Fruit fly (Drosophila melanogaster) whole organism, pupa: ENCODE results near the gene daed.

Experiments
- CG10348 ChIP-seq: fragments of 200-800 bp; sonication (Bioruptor generic); IDR thresholded peaks from 2 replicates; pipeline ENCODE4 v1.3.6; 2022; ENCODE audit warnings: missing biosample characterization, missing genetic modification characterization
- CG12605 ChIP-seq: fragments of 200-800 bp; sonication (Bioruptor generic); IDR thresholded peaks from 2 replicates; pipeline ENCODE4 v1.3.6; 2022; ENCODE audit warnings: missing biosample characterization, missing genetic modification characterization
- CG13204 ChIP-seq: fragments of 200-800 bp; sonication (Bioruptor generic); optimal IDR thresholded peaks from 2 replicates; lab custom pipeline; 2018; ENCODE audit warnings: missing biosample characterization, mild to moderate bottlenecking, missing genetic modification characterization, moderate library complexity
- CG14655 ChIP-seq: fragments of 200-800 bp; sonication (Bioruptor generic); optimal IDR thresholded peaks from 3 replicates; lab custom pipeline; 2017; ENCODE audit warnings: mild to moderate bottlenecking, missing biosample characterization, missing genetic modification reagents, missing genetic modification characterization
- CG15710 ChIP-seq: fragments of 200-800 bp; sonication (Bioruptor generic); optimal IDR thresholded peaks from 2 replicates; lab custom pipeline; 2018; ENCODE audit warnings: missing biosample characterization, mild to moderate bottlenecking, missing genetic modification characterization, moderate library complexity
- CG17806 ChIP-seq: fragments of 200-800 bp; sonication (Bioruptor generic); optimal IDR thresholded peaks from 2 replicates; lab custom pipeline; 2018; ENCODE audit warnings: missing biosample characterization, mild to moderate bottlenecking, missing genetic modification characterization, moderate library complexity
- CG32121 ChIP-seq: fragments of 200-800 bp; sonication (Bioruptor generic); IDR thresholded peaks from 2 replicates; pipeline ENCODE4 v1.3.6; 2022; ENCODE audit warnings: missing biosample characterization, missing genetic modification characterization
- CG34367 ChIP-seq: fragments of 200-800 bp; sonication (Bioruptor generic); optimal IDR thresholded peaks from 2 replicates; lab custom pipeline; 2018; ENCODE audit warnings: missing biosample characterization, mild to moderate bottlenecking, missing genetic modification characterization
- CG4496 ChIP-seq: fragments of 200-800 bp; sonication (Bioruptor generic); IDR thresholded peaks from 3 replicates; pipeline ENCODE4 v1.3.6; 2022; ENCODE audit warnings: missing biosample characterization, missing genetic modification characterization
- CG8159 ChIP-seq: fragments of 200-800 bp; sonication (Bioruptor generic); optimal IDR thresholded peaks from 3 replicates; lab custom pipeline; 2018; ENCODE audit warnings: missing biosample characterization, mild to moderate bottlenecking, missing genetic modification characterization, moderate library complexity
- CG8301 ChIP-seq: fragments of 200-800 bp; sonication (Bioruptor generic); optimal IDR thresholded peaks from 2 replicates; lab custom pipeline; 2018; ENCODE audit warnings: missing biosample characterization, mild to moderate bottlenecking, missing genetic modification characterization
- CG9948 ChIP-seq: fragments of 200-800 bp; sonication (Bioruptor generic); optimal IDR thresholded peaks from 2 replicates; lab custom pipeline; 2018; ENCODE audit warnings: missing biosample characterization, mild to moderate bottlenecking, missing genetic modification characterization, moderate library complexity
- D1 ChIP-seq: fragments of 200-800 bp; sonication (Bioruptor generic); optimal IDR thresholded peaks from 2 replicates; lab custom pipeline; 2018; ENCODE audit warnings: missing biosample characterization, mild to moderate bottlenecking, missing genetic modification characterization, moderate library complexity
- EcR ChIP-seq: fragments of 200-800 bp; sonication (Bioruptor generic); optimal IDR thresholded peaks from 3 replicates; lab custom pipeline; 2019; ENCODE audit warnings: missing biosample characterization, missing genetic modification characterization, mild to moderate bottlenecking, moderate library complexity, missing genetic modification reagents
- Ets98B ChIP-seq: fragments of 200-800 bp; sonication (Bioruptor generic); IDR thresholded peaks from 2 replicates; pipeline ENCODE4 v1.3.6; 2022; ENCODE audit warnings: missing biosample characterization, missing genetic modification characterization
- Pif1A ChIP-seq: fragments of 200-800 bp; sonication (Bioruptor generic); optimal IDR thresholded peaks from 3 replicates; lab custom pipeline; 2016; ENCODE audit warnings: missing biosample characterization, missing genetic modification characterization
- Pif1B ChIP-seq: fragments of 200-800 bp; sonication (Bioruptor generic); optimal IDR thresholded peaks from 3 replicates; lab custom pipeline; 2016; ENCODE audit warnings: missing biosample characterization, missing genetic modification characterization
- Snoo ChIP-seq: fragments of 200-800 bp; sonication (Bioruptor generic); optimal IDR thresholded peaks from 3 replicates; lab custom pipeline; 2017; ENCODE audit warnings: missing biosample characterization, mild to moderate bottlenecking, missing genetic modification characterization, inconsistent platforms
- fd96Ca ChIP-seq: fragments of 200-800 bp; sonication (Bioruptor generic); IDR thresholded peaks from 3 replicates; pipeline ENCODE4 v1.3.6; 2022; ENCODE audit warnings: missing biosample characterization, missing genetic modification characterization
- gl ChIP-seq: fragments of 200-800 bp; sonication (Bioruptor generic); optimal IDR thresholded peaks from 2 replicates; lab custom pipeline; 2018; ENCODE audit warnings: missing biosample characterization, mild to moderate bottlenecking, missing genetic modification characterization
- rn ChIP-seq: fragments of 200-800 bp; sonication (Bioruptor generic); IDR thresholded peaks from 2 replicates; pipeline ENCODE4 v1.3.6; 2022; ENCODE audit warnings: missing biosample characterization, missing genetic modification characterization

Gene daed

dm6 chr2L:2238151-2238550 is 22.0 kb upstream of the daed start, which contains the start of gene Tengl3:
Tengl3 (minus strand) TSS chr2L:2238251.
- TF ChIP-seq CG34367 (tag; lab: Kevin White, UChicago) (no peak), CG17806 (tag; lab: Kevin White, UChicago) (no peak), CG15710 (tag; lab: Kevin White, UChicago) (no peak), gl (tag; lab: Kevin White, UChicago) (no peak), CG32121 (GFP tag; lab: Robert Waterston, UW) (no peak), Pif1B (GFP tag; lab: Kevin White, UChicago) (no peak), Ets98B (GFP tag; lab: Robert Waterston, UW) (no peak), rn (no peak), fd96Ca (GFP tag; lab: Robert Waterston, UW) (no peak), EcR (no peak), D1 (tag; lab: Kevin White, UChicago) (no peak)

- no peak for TF ChIP-seq Pif1A
- TF ChIP-seq Pif1B (GFP tag; lab: Kevin White, UChicago): no peak
- no peak for TF ChIP-seq fd96Ca (GFP tag; lab: Robert Waterston, UW)
- no peak for TF ChIP-seq CG9948
- TF ChIP-seq EcR: peak; percentile 36
- TF ChIP-seq Snoo (tag; lab: Kevin White, UChicago): no peak
Observed at dm6 chr2L:2236722-2237121, 20.6 kb upstream of the daed start, which contains the start of gene Sec24CD. Sec24CD (minus strand) TSS chr2L:2236844.

- TF ChIP-seq CG14655 (GFP tag; lab: Kevin White, UChicago) (no peak), gl (tag; lab: Kevin White, UChicago) (no peak), fd96Ca (GFP tag; lab: Robert Waterston, UW) (0 out of 3 replicates have a peak, but pooled peaks have one; percentile 33), Ets98B (GFP tag; lab: Robert Waterston, UW) (peak; percentile 42), Pif1B (GFP tag; lab: Kevin White, UChicago) (no peak), CG8301 (tag; lab: Kevin White, UChicago) (no peak), CG15710 (tag; lab: Kevin White, UChicago) (no peak), CG9948 (no peak)
Observed at dm6 chr2L:2228179-2228849, 12.2 kb upstream of the daed start.

DNA sequence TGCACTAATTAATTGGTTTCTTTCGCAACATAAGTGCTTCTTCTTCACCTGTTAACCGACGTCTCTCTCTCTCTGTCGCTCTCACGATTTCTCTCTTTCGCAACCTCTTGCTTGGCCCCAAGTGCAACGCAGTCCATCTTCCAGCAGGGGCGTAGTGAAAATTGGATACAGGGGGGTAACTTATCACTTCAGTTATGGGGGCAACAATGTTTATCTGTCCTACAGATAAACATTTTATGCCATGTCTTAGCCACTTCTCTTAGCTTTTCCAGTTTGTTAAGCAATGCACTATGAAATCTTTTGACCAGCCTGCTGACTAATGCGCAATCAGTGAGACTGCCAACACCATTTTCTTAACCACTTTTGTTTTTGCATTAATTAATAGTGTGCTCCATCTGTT is 11.2 kb upstream of the daed start:
- TF ChIP-seq fd96Ca (GFP tag; lab: Robert Waterston, UW): peak; percentile 86
- TF ChIP-seq rn: no peak
- TF ChIP-seq CG34367 (tag; lab: Kevin White, UChicago): peak; percentile 60
- no peak for TF ChIP-seq gl (tag; lab: Kevin White, UChicago)
- TF ChIP-seq Snoo (tag; lab: Kevin White, UChicago): peak; percentile 74
- peak; percentile 83 for TF ChIP-seq Ets98B (GFP tag; lab: Robert Waterston, UW)
- peak; percentile 84 for TF ChIP-seq CG12605 (GFP tag; lab: Robert Waterston, UW)
- TF ChIP-seq CG8301 (tag; lab: Kevin White, UChicago): peak; percentile 69
- no peak for TF ChIP-seq EcR
- TF ChIP-seq D1 (tag; lab: Kevin White, UChicago): no peak
- TF ChIP-seq CG9948: peak; percentile 59
- TF ChIP-seq CG14655 (GFP tag; lab: Kevin White, UChicago): peak; percentile 76
- TF ChIP-seq CG8159: peak; percentile 62
- TF ChIP-seq CG17806 (tag; lab: Kevin White, UChicago): peak; percentile 72
- TF ChIP-seq Pif1B (GFP tag; lab: Kevin White, UChicago): peak; percentile 76
- TF ChIP-seq CG10348 (GFP tag; lab: Robert Waterston, UW): peak; percentile 54; the same call in 1 of the 2 replicates
- peak; percentile 85 for TF ChIP-seq Pif1A
- TF ChIP-seq CG4496 (GFP tag; lab: Robert Waterston, UW): peak; percentile 87
- TF ChIP-seq CG13204 (GFP tag; lab: Kevin White, UChicago): no peak
- TF ChIP-seq CG15710 (tag; lab: Kevin White, UChicago): peak; percentile 68
- TF ChIP-seq CG32121 (GFP tag; lab: Robert Waterston, UW): peak; percentile 82

dm6 chr2L:2226259-2227121 is 10.4 kb upstream of the daed start, which contains the start of the genes CG15387 and sau:
CG15387 (minus strand) TSS chr2L:2226294.
sau (plus strand) TSS chr2L:2226342.
- TF ChIP-seq rn: peak; percentile 58; the same call in 1 of the 2 replicates
- peak; percentile 76 for TF ChIP-seq Snoo (tag; lab: Kevin White, UChicago)
- no peak for TF ChIP-seq CG10348 (GFP tag; lab: Robert Waterston, UW)
- TF ChIP-seq CG15710 (tag; lab: Kevin White, UChicago): peak; percentile 84
- TF ChIP-seq Pif1A: peak; percentile 77
- TF ChIP-seq CG9948: peak; percentile 56
- TF ChIP-seq CG32121 (GFP tag; lab: Robert Waterston, UW): peak; percentile 85
- TF ChIP-seq CG17806 (tag; lab: Kevin White, UChicago): peak; percentile 62
- TF ChIP-seq CG13204 (GFP tag; lab: Kevin White, UChicago): no peak
- peak; percentile 77 for TF ChIP-seq CG8159
- peak; percentile 17 for TF ChIP-seq gl (tag; lab: Kevin White, UChicago)
- TF ChIP-seq CG8301 (tag; lab: Kevin White, UChicago): peak; percentile 69
- TF ChIP-seq Ets98B (GFP tag; lab: Robert Waterston, UW): peak; percentile 68
- no peak for TF ChIP-seq CG12605 (GFP tag; lab: Robert Waterston, UW)
- no peak for TF ChIP-seq D1 (tag; lab: Kevin White, UChicago)
- TF ChIP-seq EcR: no peak
- TF ChIP-seq CG4496 (GFP tag; lab: Robert Waterston, UW): peak; percentile 85
- TF ChIP-seq fd96Ca (GFP tag; lab: Robert Waterston, UW): peak; percentile 75
- TF ChIP-seq CG34367 (tag; lab: Kevin White, UChicago): peak; percentile 72
- TF ChIP-seq Pif1B (GFP tag; lab: Kevin White, UChicago): peak; percentile 65
- peak; percentile 76 for TF ChIP-seq CG14655 (GFP tag; lab: Kevin White, UChicago)
